Worm (Caenorhabditis elegans) whole organism, late embryonic: ENCODE results near the gene rps-11.

Source experiments
- C08G9.2 ChIP-seq: sonication (generic microtip); optimal IDR thresholded peaks from 2 replicates; lab custom pipeline; 2016; ENCODE audit warnings: mild to moderate bottlenecking, missing genetic modification characterization, moderate library complexity, missing compliant biosample characterization
- C38D4.7 ChIP-seq: fragments of 200-800 bp; sonication (Bioruptor generic); optimal IDR thresholded peaks from 2 replicates; lab custom pipeline; 2018; ENCODE audit warnings: mild to moderate bottlenecking, missing genetic modification characterization, moderate library complexity, missing compliant biosample characterization
- K09A11.1 ChIP-seq: sonication (generic microtip); optimal IDR thresholded peaks from 2 replicates; lab custom pipeline; 2017; ENCODE audit warnings: antibody characterized with exemption, mild to moderate bottlenecking, missing genetic modification characterization, missing compliant biosample characterization; ENCODE audit not compliant: insufficient read depth
- T23F11.4 ChIP-seq: fragments of 200-800 bp; sonication (Bioruptor generic); optimal IDR thresholded peaks from 2 replicates; lab custom pipeline; 2018; ENCODE audit warnings: mild to moderate bottlenecking, missing genetic modification characterization, missing compliant biosample characterization
- Y22D7AL.16 ChIP-seq: sonication (generic microtip); optimal IDR thresholded peaks from 2 replicates; lab custom pipeline; 2016; ENCODE audit warnings: missing genetic modification characterization, missing compliant biosample characterization
- ceh-18 ChIP-seq: sonication (generic microtip); optimal IDR thresholded peaks from 2 replicates; lab custom pipeline; 2016; ENCODE audit warnings: missing genetic modification characterization, missing compliant biosample characterization
- ceh-19 ChIP-seq: fragments of 200-800 bp; sonication (Bioruptor generic); optimal IDR thresholded peaks from 2 replicates; lab custom pipeline; 2018; ENCODE audit warnings: mild to moderate bottlenecking, missing genetic modification characterization, missing compliant biosample characterization
- ceh-2 ChIP-seq: sonication (generic microtip); optimal IDR thresholded peaks from 2 replicates; lab custom pipeline; 2016; ENCODE audit warnings: missing genotype, missing genetic modification characterization, missing compliant biosample characterization
- ceh-34 ChIP-seq: sonication (generic microtip); optimal IDR thresholded peaks from 2 replicates; lab custom pipeline; 2016; ENCODE audit warnings: mild to moderate bottlenecking, missing genetic modification characterization, missing compliant biosample characterization
- ceh-48 ChIP-seq: sonication (generic microtip); optimal IDR thresholded peaks from 2 replicates; lab custom pipeline; 2016; ENCODE audit warnings: missing genetic modification characterization, inconsistent platforms, missing compliant biosample characterization
- ceh-6 ChIP-seq: fragments of 200-800 bp; sonication (Bioruptor generic); optimal IDR thresholded peaks from 2 replicates; lab custom pipeline; 2018; ENCODE audit warnings: mild to moderate bottlenecking, missing genetic modification characterization, missing compliant biosample characterization
- dmd-4 ChIP-seq: sonication (generic microtip); optimal IDR thresholded peaks from 2 replicates; lab custom pipeline; 2016; ENCODE audit warnings: borderline replicate concordance, missing genetic modification characterization, missing compliant biosample characterization
- elt-2 ChIP-seq: sonication (generic microtip); optimal IDR thresholded peaks from 2 replicates; lab custom pipeline; 2016; ENCODE audit warnings: missing genetic modification reagents, missing genetic modification characterization, missing compliant biosample characterization
- elt-4 ChIP-seq: sonication (generic microtip); optimal IDR thresholded peaks from 2 replicates; lab custom pipeline; 2016; ENCODE audit warnings: missing genetic modification characterization, missing compliant biosample characterization
- fax-1 ChIP-seq: sonication (generic microtip); optimal IDR thresholded peaks from 2 replicates; lab custom pipeline; 2016; ENCODE audit warnings: missing genotype, missing genetic modification characterization, missing compliant biosample characterization
- hlh-15 ChIP-seq: sonication (generic microtip); optimal IDR thresholded peaks from 2 replicates; lab custom pipeline; 2016; ENCODE audit warnings: missing genetic modification characterization, missing compliant biosample characterization
- hlh-30 ChIP-seq: sonication (generic microtip); optimal IDR thresholded peaks from 2 replicates; lab custom pipeline; 2017; ENCODE audit warnings: antibody characterized with exemption, missing genetic modification characterization, missing compliant biosample characterization; ENCODE audit not compliant: insufficient read depth
- hlh-6 ChIP-seq: sonication (generic microtip); optimal IDR thresholded peaks from 2 replicates; lab custom pipeline; 2016; ENCODE audit warnings: missing genotype, missing genetic modification characterization, missing compliant biosample characterization
- lim-6 ChIP-seq: sonication (generic microtip); optimal IDR thresholded peaks from 2 replicates; lab custom pipeline; 2016; ENCODE audit warnings: missing genetic modification characterization, missing compliant biosample characterization
- mec-3 ChIP-seq: sonication (generic microtip); optimal IDR thresholded peaks from 2 replicates; lab custom pipeline; 2016; ENCODE audit warnings: borderline replicate concordance, missing genetic modification characterization, missing compliant biosample characterization
- nfya-1 ChIP-seq: sonication (generic microtip); optimal IDR thresholded peaks from 2 replicates; lab custom pipeline; 2017; ENCODE audit warnings: missing genetic modification characterization, mild to moderate bottlenecking, missing compliant biosample characterization, antibody characterized with exemption, moderate library complexity
- nhr-11 ChIP-seq: fragments of 150-350 bp; optimal IDR thresholded peaks from 2 replicates; lab custom pipeline; 2014; ENCODE audit warnings: missing biosample characterization, missing genetic modification characterization
- nhr-232 ChIP-seq: sonication (generic microtip); optimal IDR thresholded peaks from 2 replicates; lab custom pipeline; 2016; ENCODE audit warnings: missing genetic modification characterization, missing compliant biosample characterization
- pha-2 ChIP-seq: sonication (generic microtip); optimal IDR thresholded peaks from 2 replicates; lab custom pipeline; 2017; ENCODE audit warnings: mild to moderate bottlenecking, missing genetic modification characterization, missing compliant biosample characterization
- pqm-1 ChIP-seq: sonication (generic microtip); optimal IDR thresholded peaks from 2 replicates; lab custom pipeline; 2016; ENCODE audit warnings: missing genetic modification characterization, missing compliant biosample characterization
- pros-1 ChIP-seq: fragments of 150-350 bp; optimal IDR thresholded peaks from 2 replicates; lab custom pipeline; 2014; ENCODE audit warnings: missing biosample characterization, missing genetic modification reagents, missing genetic modification characterization
- ref-2 ChIP-seq: sonication (generic microtip); optimal IDR thresholded peaks from 2 replicates; lab custom pipeline; 2016; ENCODE audit warnings: missing genetic modification characterization, missing compliant biosample characterization
- sdc-2 ChIP-seq: sonication (generic microtip); optimal IDR thresholded peaks from 2 replicates; lab custom pipeline; 2016; ENCODE audit warnings: missing genotype, missing genetic modification characterization, missing compliant biosample characterization
- sox-4 ChIP-seq: sonication (generic microtip); optimal IDR thresholded peaks from 2 replicates; lab custom pipeline; 2017; ENCODE audit warnings: mild to moderate bottlenecking, missing genetic modification characterization, inconsistent platforms, missing compliant biosample characterization
- tbx-2 ChIP-seq: sonication (generic microtip); optimal IDR thresholded peaks from 2 replicates; lab custom pipeline; 2016; ENCODE audit warnings: missing genetic modification characterization, missing compliant biosample characterization
- tbx-7 ChIP-seq: sonication (generic microtip); optimal IDR thresholded peaks from 2 replicates; lab custom pipeline; 2016; ENCODE audit warnings: missing genotype, missing genetic modification characterization, missing compliant biosample characterization
- ttx-3 ChIP-seq: sonication (generic microtip); optimal IDR thresholded peaks from 2 replicates; lab custom pipeline; 2016; ENCODE audit warnings: missing genetic modification reagents, missing genetic modification characterization, missing compliant biosample characterization
- unc-3 ChIP-seq, 2 experiments: fragments of 200-800 bp in 1 of 2; sonication (Bioruptor generic) in 1 of 2; sonication (generic microtip) in 1 of 2; conservative IDR thresholded peaks in 1 of 2; optimal IDR thresholded peaks in 1 of 2; 2 replicates each; pipeline versions ENCODE4 v1.3.6 to Lab custom; 2016 to 2022; ENCODE audit warnings: missing compliant biosample characterization in 2 of 2, missing genetic modification characterization in 2 of 2, missing genetic modification reagents in 1 of 2
- unc-42 ChIP-seq: sonication (generic microtip); optimal IDR thresholded peaks from 2 replicates; lab custom pipeline; 2016; ENCODE audit warnings: missing genotype, missing genetic modification characterization, missing compliant biosample characterization
- unc-55 ChIP-seq: sonication (generic microtip); optimal IDR thresholded peaks from 2 replicates; lab custom pipeline; 2017; ENCODE audit warnings: missing biosample characterization, missing genetic modification reagents, missing genetic modification characterization
- zip-5 ChIP-seq: sonication (generic microtip); optimal IDR thresholded peaks from 2 replicates; lab custom pipeline; 2016; ENCODE audit warnings: missing genetic modification characterization, missing compliant biosample characterization
- ztf-16 ChIP-seq: sonication (generic microtip); optimal IDR thresholded peaks from 2 replicates; lab custom pipeline; 2017; ENCODE audit warnings: missing genetic modification characterization, missing compliant biosample characterization

Gene rps-11

DNA sequence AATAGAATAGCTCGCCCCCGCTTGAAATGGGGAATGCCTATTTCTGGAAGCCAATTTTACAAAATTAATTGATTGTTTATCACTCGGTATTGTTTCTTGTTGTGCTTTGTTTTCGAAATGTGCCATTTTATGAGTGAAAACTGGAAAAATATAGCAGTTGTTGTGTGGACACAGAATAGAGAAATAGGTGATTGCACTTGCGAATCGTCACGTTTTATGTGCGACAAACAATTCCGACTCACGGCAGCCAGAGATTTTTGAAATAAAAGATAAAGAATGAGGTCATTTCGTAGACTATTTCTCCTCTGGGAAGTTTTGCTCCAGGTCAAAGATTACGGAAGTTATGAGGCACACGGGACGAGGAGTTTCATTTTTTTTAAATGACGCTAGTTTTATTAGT is 44.5 kb downstream of the rps-11 start:
- no peak for TF ChIP-seq nhr-11
- no peak for TF ChIP-seq tbx-2 (tag; lab: Kevin White, UChicago)
- TF ChIP-seq sox-4 (tag; lab: Kevin White, UChicago), result no peak
- TF ChIP-seq ceh-2 (tag; lab: Kevin White, UChicago), result no peak
- no peak for TF ChIP-seq dmd-4 (tag; lab: Kevin White, UChicago)
- TF ChIP-seq pha-2 (tag; lab: Kevin White, UChicago), result no peak
- no peak for TF ChIP-seq C38D4.7
- no peak for TF ChIP-seq elt-2 (tag; lab: Kevin White, UChicago)
- TF ChIP-seq zip-5 (tag; lab: Kevin White, UChicago), result no peak
- no peak for TF ChIP-seq ceh-19 (GFP tag; lab: Kevin White, UChicago)
- TF ChIP-seq ceh-34 (tag; lab: Kevin White, UChicago), result no peak
- TF ChIP-seq C08G9.2 (tag; lab: Kevin White, UChicago), result no peak
- TF ChIP-seq K09A11.1 (tag; lab: Kevin White, UChicago), result no peak

ce11 chrIV:11649031-11649430 is 46.6 kb downstream of the rps-11 start, which contains the start of gene ZK809.8:
Gene ZK809.8 (minus strand): TSS chrIV:11649064.
- TF ChIP-seq ceh-6, result no peak
- TF ChIP-seq ceh-18 (tag; lab: Kevin White, UChicago), result peak; percentile 51

DNA sequence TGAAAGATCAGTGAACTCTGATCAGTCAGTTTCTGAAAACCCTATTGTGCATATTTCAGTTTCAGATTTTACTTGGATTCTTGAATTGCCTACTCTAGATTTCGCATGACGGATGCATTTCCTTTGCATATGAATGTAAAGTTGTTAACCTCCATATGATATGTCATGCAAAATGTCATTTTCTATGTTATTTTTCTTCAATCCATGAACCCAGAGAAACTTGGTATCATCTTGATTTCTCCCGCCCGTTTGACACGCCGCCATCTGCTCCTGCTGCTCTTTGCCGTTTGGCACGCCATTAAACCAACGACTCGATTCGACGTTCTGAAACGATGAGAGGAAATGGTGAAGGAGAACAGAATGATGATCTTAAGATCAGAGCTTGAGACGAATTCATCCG is 47.9 kb downstream of the rps-11 start:
- TF ChIP-seq ref-2 (tag; lab: Kevin White, UChicago) (no peak), ttx-3 (tag; lab: Kevin White, UChicago) (no peak), mec-3 (no peak), sdc-2 (no peak), ceh-48 (tag; lab: Kevin White, UChicago) (no peak), pha-2 (tag; lab: Kevin White, UChicago) (no peak), C38D4.7 (no peak), pros-1 (no peak), nhr-232 (tag; lab: Kevin White, UChicago) (no peak), pqm-1 (tag; lab: Kevin White, UChicago) (no peak), hlh-30 (tag; lab: Kevin White, UChicago) (no peak), lim-6 (no peak), nfya-1 (tag; lab: Kevin White, UChicago) (no peak), hlh-15 (tag; lab: Kevin White, UChicago) (no peak), elt-4 (no peak), T23F11.4 (no peak), ceh-6 (no peak), tbx-7 (tag; lab: Kevin White, UChicago) (no peak)

- no peak for TF ChIP-seq ceh-6
- no peak for TF ChIP-seq ceh-19 (GFP tag; lab: Kevin White, UChicago)
- no peak for TF ChIP-seq hlh-6
- TF ChIP-seq ztf-16 (tag; lab: Kevin White, UChicago), result no peak
- TF ChIP-seq hlh-30 (tag; lab: Kevin White, UChicago), result no peak
- TF ChIP-seq unc-42 (tag; lab: Kevin White, UChicago), result no peak
- TF ChIP-seq Y22D7AL.16 (tag; lab: Kevin White, UChicago), result no peak
- no peak for TF ChIP-seq unc-55 (GFP tag; lab: Kevin White, UChicago)
- TF ChIP-seq fax-1 (tag; lab: Kevin White, UChicago), result no peak
- TF ChIP-seq ttx-3 (tag; lab: Kevin White, UChicago), result no peak
- TF ChIP-seq unc-3 (GFP tag; conservative IDR thresholded peaks at IDR 0.05; lab: Robert Waterston, UW), result no peak
- no peak for TF ChIP-seq unc-3 (tag; optimal IDR thresholded peaks at IDR 0.05; lab: Kevin White, UChicago)
Measured at ce11 chrIV:11651965-11652453, 49.6 kb downstream of the rps-11 start, which contains the start of the genes acl-3 and ndub-6. Gene acl-3 (minus strand): TSS chrIV:11652023. Gene ndub-6 (plus strand): TSS chrIV:11652403.
